Worm (Caenorhabditis elegans) whole organism, young adult: ENCODE data around the gene mans-4.
A peak's percentile ranks its signal among the peaks of the same experiment; 100 is the strongest.

ENCODE experiments used
- B0261.1 ChIP-seq: sonication (generic microtip); optimal IDR thresholded peaks from 2 replicates; lab custom pipeline; 2016; ENCODE audit warnings: mild to moderate bottlenecking, missing genetic modification characterization, moderate library complexity, missing compliant biosample characterization
- C06A6.2 ChIP-seq: fragments of 200-800 bp; sonication (Bioruptor generic); conservative IDR thresholded peaks from 2 replicates; pipeline ENCODE4 v1.3.6; 2022; ENCODE audit warnings: missing genetic modification characterization, missing compliant biosample characterization
- F10E7.11 ChIP-seq: sonication (generic microtip); optimal IDR thresholded peaks from 2 replicates; lab custom pipeline; 2017; ENCODE audit warnings: mild to moderate bottlenecking, missing genetic modification characterization, moderate library complexity, missing compliant biosample characterization
- F23B12.7 ChIP-seq: sonication (generic microtip); optimal IDR thresholded peaks from 2 replicates; lab custom pipeline; 2017; ENCODE audit warnings: missing genetic modification characterization, mild to moderate bottlenecking, missing compliant biosample characterization, antibody characterized with exemption, moderate library complexity; ENCODE audit not compliant: insufficient read depth
- F37B4.10 ChIP-seq: fragments of 200-800 bp; sonication (Bioruptor generic); IDR thresholded peaks from 2 replicates; pipeline ENCODE4 v1.3.6; 2022; ENCODE audit warnings: missing genetic modification characterization, missing compliant biosample characterization
- F49E8.2 ChIP-seq: sonication (generic microtip); optimal IDR thresholded peaks from 3 replicates; lab custom pipeline; 2017; ENCODE audit warnings: missing genetic modification characterization, mild to moderate bottlenecking, missing compliant biosample characterization, antibody characterized with exemption, moderate library complexity; ENCODE audit not compliant: insufficient read depth
- F52B5.7 ChIP-seq: sonication (generic microtip); optimal IDR thresholded peaks from 2 replicates; lab custom pipeline; 2016; ENCODE audit warnings: mild to moderate bottlenecking, missing genetic modification characterization, missing compliant biosample characterization
- F57A8.1 ChIP-seq: fragments of 200-800 bp; sonication (Bioruptor generic); optimal IDR thresholded peaks from 2 replicates; lab custom pipeline; 2018; ENCODE audit warnings: mild to moderate bottlenecking, missing genetic modification characterization, moderate library complexity, missing compliant biosample characterization
- Y53F4B.3 ChIP-seq: fragments of 200-800 bp; sonication (Bioruptor generic); IDR thresholded peaks from 2 replicates; pipeline ENCODE4 v1.3.6; 2022; ENCODE audit warnings: missing genetic modification reagents, missing genetic modification characterization, missing compliant biosample characterization
- Y56A3A.18 ChIP-seq: fragments of 200-800 bp; sonication (Bioruptor generic); IDR thresholded peaks from 2 replicates; pipeline ENCODE4 v1.3.6; 2022; ENCODE audit warnings: missing genetic modification reagents, missing genetic modification characterization, missing compliant biosample characterization
- Y79H2A.3 ChIP-seq: fragments of 200-800 bp; sonication (Bioruptor generic); conservative IDR thresholded peaks from 2 replicates; pipeline ENCODE4 v1.3.6; 2022; ENCODE audit warnings: missing genetic modification reagents, missing genetic modification characterization, missing compliant biosample characterization
- aptf-3 ChIP-seq: fragments of 200-800 bp; sonication (Bioruptor generic); IDR thresholded peaks from 2 replicates; pipeline ENCODE4 v1.3.6; 2022; ENCODE audit warnings: missing genetic modification characterization, missing compliant biosample characterization
- athp-1 ChIP-seq: sonication (generic microtip); optimal IDR thresholded peaks from 2 replicates; lab custom pipeline; 2017; ENCODE audit warnings: mild to moderate bottlenecking, missing genetic modification characterization, missing compliant biosample characterization
- attf-5 ChIP-seq: fragments of 200-800 bp; sonication (Bioruptor generic); optimal IDR thresholded peaks from 2 replicates; lab custom pipeline; 2018; ENCODE audit warnings: mild to moderate bottlenecking, missing genetic modification characterization, missing compliant biosample characterization
- attf-6 ChIP-seq: fragments of 200-800 bp; sonication (Bioruptor generic); IDR thresholded peaks from 2 replicates; pipeline ENCODE4 v1.3.6; 2022; ENCODE audit warnings: missing genetic modification reagents, missing genetic modification characterization, missing compliant biosample characterization
- bed-2 ChIP-seq: fragments of 200-800 bp; sonication (Bioruptor generic); IDR thresholded peaks from 2 replicates; pipeline ENCODE4 v1.3.6; 2022; ENCODE audit warnings: missing genetic modification reagents, missing genetic modification characterization, missing compliant biosample characterization
- ccch-3 ChIP-seq: fragments of 200-800 bp; sonication (Bioruptor generic); optimal IDR thresholded peaks from 2 replicates; lab custom pipeline; 2018; ENCODE audit warnings: mild to moderate bottlenecking, missing genetic modification characterization, missing compliant biosample characterization
- cebp-1 ChIP-seq, 2 experiments: fragments of 200-800 bp in 1 of 2; sonication (Bioruptor generic) in 1 of 2; sonication (generic microtip) in 1 of 2; IDR thresholded peaks in 1 of 2; optimal IDR thresholded peaks in 1 of 2; 2 replicates each; pipeline versions ENCODE4 v1.3.6 to Lab custom; 2017 to 2022; ENCODE audit warnings: missing compliant biosample characterization in 2 of 2, missing genetic modification characterization in 2 of 2, mild to moderate bottlenecking in 1 of 2, missing genetic modification reagents in 1 of 2, moderate library complexity in 1 of 2
- ceh-58 ChIP-seq: fragments of 200-800 bp; sonication (Bioruptor generic); IDR thresholded peaks from 2 replicates; pipeline ENCODE4 v1.3.6; 2022; ENCODE audit warnings: missing genetic modification characterization, missing compliant biosample characterization
- chd-7 ChIP-seq: sonication (generic microtip); optimal IDR thresholded peaks from 2 replicates; lab custom pipeline; 2016; ENCODE audit warnings: mild to moderate bottlenecking, missing genetic modification characterization, moderate library complexity, missing compliant biosample characterization
- dpl-1 ChIP-seq: fragments of 150-350 bp; optimal IDR thresholded peaks from 2 replicates; lab custom pipeline; 2014; ENCODE audit warnings: missing biosample characterization, missing genetic modification reagents, missing genetic modification characterization
- efl-1 ChIP-seq: fragments of 150-350 bp; optimal IDR thresholded peaks from 2 replicates; lab custom pipeline; 2014; ENCODE audit warnings: missing biosample characterization, missing genetic modification reagents, missing genetic modification characterization
- egl-18 ChIP-seq: fragments of 200-800 bp; sonication (Bioruptor generic); IDR thresholded peaks from 2 replicates; pipeline ENCODE4 v1.3.6; 2022; ENCODE audit warnings: missing genetic modification reagents, missing genetic modification characterization, missing compliant biosample characterization
- ets-4 ChIP-seq: fragments of 200-800 bp; sonication (Bioruptor generic); optimal IDR thresholded peaks from 2 replicates; lab custom pipeline; 2018; ENCODE audit warnings: mild to moderate bottlenecking, missing genetic modification characterization, missing compliant biosample characterization
- gei-17 ChIP-seq: fragments of 200-800 bp; sonication (Bioruptor generic); optimal IDR thresholded peaks from 2 replicates; lab custom pipeline; 2018; ENCODE audit warnings: mild to moderate bottlenecking, missing genetic modification characterization, missing compliant biosample characterization
- hmg-1.2 ChIP-seq: fragments of 200-800 bp; sonication (Bioruptor generic); IDR thresholded peaks from 2 replicates; pipeline ENCODE4 v1.3.6; 2022; ENCODE audit warnings: missing genetic modification reagents, missing genetic modification characterization, missing compliant biosample characterization
- hsf-1 ChIP-seq: fragments of 200-800 bp; sonication (Bioruptor generic); IDR thresholded peaks from 2 replicates; pipeline ENCODE4 v1.3.6; 2022; ENCODE audit warnings: missing genetic modification reagents, missing genetic modification characterization, missing compliant biosample characterization
- let-607 ChIP-seq, 2 experiments: fragments of 200-800 bp in 1 of 2; sonication (Bioruptor generic) in 1 of 2; sonication (generic microtip) in 1 of 2; optimal IDR thresholded peaks; 2 replicates each; lab custom pipeline; 2016 to 2018; ENCODE audit warnings: mild to moderate bottlenecking in 2 of 2, missing compliant biosample characterization in 2 of 2, missing genetic modification characterization in 2 of 2, moderate library complexity in 2 of 2, missing genotype in 1 of 2
- lin-35 ChIP-seq, 3 experiments: fragments of 150-350 bp in 2 of 3; sonication (generic microtip) in 1 of 3; optimal IDR thresholded peaks; 2 replicates each; lab custom pipeline; 2014 to 2018; ENCODE audit warnings: missing biosample characterization in 3 of 3, missing genetic modification characterization in 3 of 3, missing genetic modification reagents in 3 of 3
- lir-1 ChIP-seq: fragments of 200-800 bp; sonication (Bioruptor generic); conservative IDR thresholded peaks from 2 replicates; pipeline ENCODE4 v1.3.6; 2022; ENCODE audit warnings: missing genetic modification reagents, missing genetic modification characterization, missing compliant biosample characterization
- lsl-1 ChIP-seq: fragments of 200-800 bp; sonication (Bioruptor generic); optimal IDR thresholded peaks from 2 replicates; lab custom pipeline; 2018; ENCODE audit warnings: mild to moderate bottlenecking, missing genetic modification characterization, moderate library complexity, missing compliant biosample characterization
- madf-10 ChIP-seq: sonication (generic microtip); optimal IDR thresholded peaks from 2 replicates; lab custom pipeline; 2016; ENCODE audit warnings: mild to moderate bottlenecking, missing genetic modification characterization, missing compliant biosample characterization
- madf-8 ChIP-seq: fragments of 200-800 bp; sonication (Bioruptor generic); conservative IDR thresholded peaks from 2 replicates; pipeline ENCODE4 v1.3.6; 2022; ENCODE audit warnings: missing genetic modification reagents, missing genetic modification characterization, missing compliant biosample characterization
- mcd-1 ChIP-seq: fragments of 200-800 bp; sonication (Bioruptor generic); IDR thresholded peaks from 2 replicates; pipeline ENCODE4 v1.3.6; 2022; ENCODE audit warnings: missing genetic modification reagents, missing genetic modification characterization, missing compliant biosample characterization
- mel-28 ChIP-seq: sonication (generic microtip); optimal IDR thresholded peaks from 2 replicates; lab custom pipeline; 2016; ENCODE audit warnings: borderline replicate concordance, mild to moderate bottlenecking, missing genetic modification characterization, missing compliant biosample characterization
- pbrm-1 ChIP-seq: fragments of 200-800 bp; sonication (Bioruptor generic); IDR thresholded peaks from 2 replicates; pipeline ENCODE4 v1.3.6; 2022; ENCODE audit warnings: missing genetic modification reagents, missing genetic modification characterization, missing compliant biosample characterization
- repo-1 ChIP-seq: sonication (generic microtip); optimal IDR thresholded peaks from 2 replicates; lab custom pipeline; 2017; ENCODE audit warnings: mild to moderate bottlenecking, missing genetic modification characterization, missing compliant biosample characterization
- snpc-3.4 ChIP-seq: sonication (generic microtip); optimal IDR thresholded peaks from 2 replicates; lab custom pipeline; 2017; ENCODE audit warnings: missing genetic modification characterization, mild to moderate bottlenecking, missing compliant biosample characterization, antibody characterized with exemption, moderate library complexity, missing genotype, missing genetic modification reagents
- sptf-2 ChIP-seq: fragments of 200-800 bp; sonication (Bioruptor generic); optimal IDR thresholded peaks from 2 replicates; lab custom pipeline; 2018; ENCODE audit warnings: mild to moderate bottlenecking, missing genetic modification characterization, missing compliant biosample characterization
- tbp1 ChIP-seq: fragments of 200-800 bp; sonication (Bioruptor generic); optimal IDR thresholded peaks from 2 replicates; lab custom pipeline; 2018; ENCODE audit warnings: mild to moderate bottlenecking, missing genetic modification characterization, missing compliant biosample characterization
- tlf-1 ChIP-seq: fragments of 200-800 bp; sonication (Bioruptor generic); optimal IDR thresholded peaks from 2 replicates; lab custom pipeline; 2018; ENCODE audit warnings: mild to moderate bottlenecking, missing genetic modification characterization, missing compliant biosample characterization
- xnd-1 ChIP-seq: sonication (generic microtip); optimal IDR thresholded peaks from 2 replicates; lab custom pipeline; 2016; ENCODE audit warnings: missing genotype, missing genetic modification reagents, missing genetic modification characterization, missing compliant biosample characterization
- zfh-2 ChIP-seq: fragments of 200-800 bp; sonication (Bioruptor generic); conservative IDR thresholded peaks from 2 replicates; pipeline ENCODE4 v1.3.6; 2022; ENCODE audit warnings: missing genetic modification reagents, missing genetic modification characterization, missing compliant biosample characterization
- ztf-25 ChIP-seq: fragments of 200-800 bp; sonication (Bioruptor generic); IDR thresholded peaks from 2 replicates; pipeline ENCODE4 v1.3.6; 2022; ENCODE audit warnings: missing genetic modification reagents, missing genetic modification characterization, missing compliant biosample characterization
- ztf-26 ChIP-seq: sonication (generic microtip); optimal IDR thresholded peaks from 2 replicates; lab custom pipeline; 2017; ENCODE audit warnings: missing genetic modification characterization, missing compliant biosample characterization

The mans-4 gene

ce11 chrIV:9098942-9099341 is 20.6 kb upstream of the mans-4 start, which contains the start of gene gldi-10:
Gene gldi-10 (plus strand): TSS chrIV:9099242.
- no peak for TF ChIP-seq C06A6.2
- TF ChIP-seq attf-6 (GFP tag; lab: Robert Waterston, UW): no peak
- TF ChIP-seq Y56A3A.18 (GFP tag; lab: Robert Waterston, UW): no peak
- TF ChIP-seq pbrm-1 (GFP tag; lab: Robert Waterston, UW): no peak
- TF ChIP-seq lir-1 (GFP tag; lab: Robert Waterston, UW): no peak
- TF ChIP-seq madf-10 (tag; lab: Kevin White, UChicago): no peak
- TF ChIP-seq egl-18 (GFP tag; lab: Robert Waterston, UW): no peak
- no peak for TF ChIP-seq Y79H2A.3
- no peak for TF ChIP-seq F37B4.10 (GFP tag; lab: Robert Waterston, UW)
- TF ChIP-seq ceh-58 (GFP tag; lab: Robert Waterston, UW): no peak
- no peak for TF ChIP-seq B0261.1
- TF ChIP-seq aptf-3 (GFP tag; lab: Robert Waterston, UW): no peak
- TF ChIP-seq cebp-1 (GFP tag; IDR thresholded peaks at IDR 0.05; lab: Robert Waterston, UW): no peak
- no peak for TF ChIP-seq cebp-1 (tag; optimal IDR thresholded peaks at IDR 0.05; lab: Kevin White, UChicago)

- TF ChIP-seq mel-28 (tag; lab: Kevin White, UChicago) (no peak), sptf-2 (GFP tag; lab: Kevin White, UChicago) (no peak), aptf-3 (GFP tag; lab: Robert Waterston, UW) (no peak), ztf-25 (GFP tag; lab: Robert Waterston, UW) (no peak), tlf-1 (no peak), mcd-1 (GFP tag; lab: Robert Waterston, UW) (no peak), hmg-1.2 (no peak), repo-1 (no peak), Y53F4B.3 (GFP tag; lab: Robert Waterston, UW) (no peak), F49E8.2 (tag; lab: Kevin White, UChicago) (peak; percentile 60), zfh-2 (GFP tag; lab: Robert Waterston, UW) (no peak), madf-8 (GFP tag; lab: Robert Waterston, UW) (peak; percentile 61), bed-2 (GFP tag; lab: Robert Waterston, UW) (no peak), F52B5.7 (no peak), attf-5 (GFP tag; lab: Kevin White, UChicago) (no peak), ztf-26 (tag; lab: Kevin White, UChicago) (no peak), chd-7 (tag; lab: Kevin White, UChicago) (no peak), xnd-1 (peak; percentile 35), F23B12.7 (tag; lab: Kevin White, UChicago) (peak; percentile 36), athp-1 (no peak), dpl-1 (no peak), F57A8.1 (GFP tag; lab: Kevin White, UChicago) (no peak), madf-10 (tag; lab: Kevin White, UChicago) (no peak), gei-17 (GFP tag; lab: Kevin White, UChicago) (no peak), hsf-1 (no peak), Y79H2A.3 (no peak), tbp1 (GFP tag; lab: Kevin White, UChicago) (peak; percentile 37), F10E7.11 (tag; lab: Kevin White, UChicago) (no peak), ets-4 (no peak), ccch-3 (no peak), lsl-1 (GFP tag; lab: Kevin White, UChicago) (peak; percentile 91), let-607 (tag; optimal IDR thresholded peaks at IDR 0.05; lab: Kevin White, UChicago) (no peak), snpc-3.4 (tag; lab: Kevin White, UChicago) (peak; percentile 32), efl-1 (GFP tag; lab: Kevin White, UChicago) (peak; percentile 32), lin-35 (GFP tag; optimal IDR thresholded peaks at IDR 0.05; lab: Kevin White, UChicago) (no peak)
Measured at ce11 chrIV:9096160-9096879, 18.0 kb upstream of the mans-4 start, which contains the start of the genes znf-706 and cpna-3. Gene znf-706 (minus strand): TSS chrIV:9096231. Gene cpna-3 (plus strand): TSS chrIV:9096842.
